Worm (Caenorhabditis elegans): ENCODE measurements around the gene srh-68.
A peak's percentile ranks its signal among the peaks of the same experiment; 100 is the strongest.

The srh-68 gene

ce11 chrII:12507038-12507437 lies at the start of gene srh-68:
srh-68 (plus strand) TSS chrII:12507338.
- TF ChIP-seq lin-14 (GFP tag; optimal IDR thresholded peaks at IDR 0.05), result no peak
- no peak for TF ChIP-seq mdl-1 (tag; optimal IDR thresholded peaks at IDR 0.05)
- no peak for TF ChIP-seq pqm-1 (tag; optimal IDR thresholded peaks at IDR 0.05)
- TF ChIP-seq nhr-11 (tag; optimal IDR thresholded peaks at IDR 0.05), result no peak
- TF ChIP-seq lin-35 (GFP tag; optimal IDR thresholded peaks at IDR 0.05), result no peak
- no peak for TF ChIP-seq ceh-88 (GFP tag; IDR thresholded peaks at IDR 0.05)

DNA sequence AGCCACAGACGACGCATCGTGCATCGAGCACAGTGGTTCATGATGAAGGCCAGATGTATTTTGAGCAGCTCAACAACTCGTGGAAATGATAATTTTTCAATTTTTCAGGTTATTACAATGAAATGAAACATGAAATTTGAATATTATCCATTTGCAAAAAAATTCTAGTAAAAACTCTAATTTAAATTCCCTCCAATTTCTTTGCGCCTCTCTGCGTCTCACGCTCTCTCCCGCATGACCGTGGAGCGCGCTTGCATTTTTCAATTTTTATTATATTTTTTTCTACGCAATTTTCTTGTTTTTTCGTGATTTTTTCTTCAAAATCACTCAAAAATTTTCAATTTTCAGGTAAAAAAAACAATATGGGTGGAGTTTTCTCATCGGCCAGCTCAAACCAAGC lies 47.7 kb upstream of the srh-68 start, which contains the start of gene tag-281:
Gene tag-281, plus strand, starts transcription at position 340 of the 400 bp plus-strand sequence.
- TF ChIP-seq nhr-90 (tag; optimal IDR thresholded peaks at IDR 0.05; ENCODE audit: poor library complexity) (peak; percentile 90), lir-3 (tag; optimal IDR thresholded peaks at IDR 0.05; ENCODE audit: poor library complexity) (peak; percentile 57), skn-1 (tag; optimal IDR thresholded peaks at IDR 0.05) (peak; percentile 84), C04F5.9 (tag; optimal IDR thresholded peaks at IDR 0.05) (peak; percentile 67), rnt-1 (tag; optimal IDR thresholded peaks at IDR 0.05) (peak; percentile 91), vab-15 (tag; optimal IDR thresholded peaks at IDR 0.05) (peak; percentile 53), nhr-77 (tag; optimal IDR thresholded peaks at IDR 0.05) (peak; percentile 21), snpc-4 (tag; optimal IDR thresholded peaks at IDR 0.05) (peak; percentile 85), ets-5 (GFP tag; IDR thresholded peaks at IDR 0.05) (no peak), F16B12.6 (tag; optimal IDR thresholded peaks at IDR 0.05) (peak; percentile 72), zip-4 (GFP tag; optimal IDR thresholded peaks at IDR 0.05) (peak; percentile 42), swsn-7 (tag; optimal IDR thresholded peaks at IDR 0.05) (peak; percentile 87), ceh-63 (GFP tag; optimal IDR thresholded peaks at IDR 0.05) (no peak), unc-86 (tag; optimal IDR thresholded peaks at IDR 0.05) (peak; percentile 86), fkh-10 (GFP tag; optimal IDR thresholded peaks at IDR 0.05) (peak; percentile 48), hlh-4 (tag; optimal IDR thresholded peaks at IDR 0.05) (no peak), nhr-47 (tag; optimal IDR thresholded peaks at IDR 0.05) (peak; percentile 93), pqm-1 (tag; optimal IDR thresholded peaks at IDR 0.05) (no peak), lin-15B (tag; optimal IDR thresholded peaks at IDR 0.05) (peak; percentile 88), zag-1 (tag; optimal IDR thresholded peaks at IDR 0.05) (no peak), ztf-11 (tag; optimal IDR thresholded peaks at IDR 0.05) (peak in 1 of 2 experiments; percentile 28), lin-14 (GFP tag; optimal IDR thresholded peaks at IDR 0.05) (peak; percentile 89), nhr-28 (tag; optimal IDR thresholded peaks at IDR 0.05) (no peak), mab-9 (GFP tag; IDR thresholded peaks at IDR 0.05) (peak; percentile 54; the same call in 1 of the 2 replicates), lin-35 (GFP tag; optimal IDR thresholded peaks at IDR 0.05) (peak; percentile 99), mdl-1 (tag; optimal IDR thresholded peaks at IDR 0.05) (peak in 1 of 2 experiments; percentile 69), irx-1 (tag; optimal IDR thresholded peaks at IDR 0.05) (peak; percentile 75), ceh-88 (GFP tag; IDR thresholded peaks at IDR 0.05) (peak; percentile 54; the same call in 1 of the 2 replicates), aha-1 (tag; optimal IDR thresholded peaks at IDR 0.05) (peak; percentile 74), C16A3.4 (tag; optimal IDR thresholded peaks at IDR 0.05) (peak; percentile 69), pax-3 (tag; optimal IDR thresholded peaks at IDR 0.05) (peak; percentile 76), alr-1 (tag; optimal IDR thresholded peaks at IDR 0.05; ENCODE audit: borderline replicate concordance) (no peak), efl-1 (optimal IDR thresholded peaks at IDR 0.05) (peak; percentile 97 to 99), efl-1 (GFP tag; optimal IDR thresholded peaks at IDR 0.05 in 1 of 2) (peak; percentile 98 to 100), lsy-2 (tag; optimal IDR thresholded peaks at IDR 0.05) (peak; percentile 91 to 93), elt-3 (tag; optimal IDR thresholded peaks at IDR 0.05) (peak in 2 of 6 experiments; percentile 74 to 86), tlp-1 (tag; optimal IDR thresholded peaks at IDR 0.05) (no peak), ztf-4 (tag; optimal IDR thresholded peaks at IDR 0.05) (peak; percentile 16), isw-1 (GFP tag; IDR thresholded peaks at IDR 0.05) (peak; percentile 87), fkh-8 (tag; optimal IDR thresholded peaks at IDR 0.05) (peak; percentile 87), xbp-1 (tag; optimal IDR thresholded peaks at IDR 0.05) (peak; percentile 87), fkh-4 (tag; optimal IDR thresholded peaks at IDR 0.05; ENCODE audit: borderline replicate concordance) (no peak), unc-98 (GFP tag; IDR thresholded peaks at IDR 0.05) (peak; percentile 36; the same call in 1 of the 2 replicates), Y116A8C.19 (tag; optimal IDR thresholded peaks at IDR 0.05; ENCODE audit: borderline replicate concordance) (no peak), blmp-1 (tag; optimal IDR thresholded peaks at IDR 0.05) (peak; percentile 65), egl-13 (tag; optimal IDR thresholded peaks at IDR 0.05) (peak; percentile 72), sox-4 (tag; optimal IDR thresholded peaks at IDR 0.05) (peak; percentile 45), snu-23 (GFP tag; optimal IDR thresholded peaks at IDR 0.05) (peak; percentile 91), lin-13 (GFP tag; optimal IDR thresholded peaks at IDR 0.05) (peak; percentile 86)
